Fruit fly (Drosophila melanogaster) Kc167 (cell line): ENCODE measurements around the gene Coq2.

Source experiments
- Myc ChIP-seq: fragments of >200 bp; optimal IDR thresholded peaks from 2 replicates; lab custom pipeline; 2017; ENCODE audit warnings: missing external identifiers
- Sin3A ChIP-seq: fragments of >200 bp; optimal IDR thresholded peaks from 2 replicates; lab custom pipeline; 2018; ENCODE audit warnings: missing external identifiers
- h ChIP-seq: fragments of >200 bp; optimal IDR thresholded peaks from 3 replicates; lab custom pipeline; 2018; ENCODE audit warnings: missing external identifiers
- insv ChIP-seq: fragments of >200 bp; optimal IDR thresholded peaks from 3 replicates; lab custom pipeline; 2018; ENCODE audit warnings: missing external identifiers
- psq ChIP-seq: fragments of >200 bp; optimal IDR thresholded peaks from 2 replicates; lab custom pipeline; 2017; ENCODE audit warnings: missing external identifiers
- ttk ChIP-seq: sonication (Bioruptor generic); optimal IDR thresholded peaks from 2 replicates; lab custom pipeline; 2017; ENCODE audit warnings: missing external identifiers

The Coq2 gene

dm6 chr3R:8279970-8280369, 36.4 kb downstream of the Coq2 start:
- TF ChIP-seq Myc: no peak

dm6 chr3R:8277494-8278293, 38.6 kb downstream of the Coq2 start, which contains the start of gene ato:
TSS of gene ato (plus strand) at chr3R:8278052.
- TF ChIP-seq insv (no peak), Myc (no peak), Sin3A (lab: Kevin White, UChicago) (no peak), ttk (lab: Kevin White, UChicago) (no peak), psq (no peak), h (no peak)

dm6 chr3R:8275031-8275430, 41.3 kb downstream of the Coq2 start:
- TF ChIP-seq psq (no peak), Myc (no peak), Sin3A (lab: Kevin White, UChicago) (no peak), insv (no peak), h (no peak), ttk (lab: Kevin White, UChicago) (no peak)

- TF ChIP-seq ttk (lab: Kevin White, UChicago) (no peak), Sin3A (lab: Kevin White, UChicago) (no peak), insv (no peak), psq (no peak), Myc (no peak), h (no peak)
Measured at dm6 chr3R:8272573-8273165, 43.7 kb downstream of the Coq2 start.

dm6 chr3R:8269740-8270139, 46.6 kb downstream of the Coq2 start, which contains the start of gene CG9630:
TSS of gene CG9630 (minus strand) at chr3R:8269896.
- TF ChIP-seq insv (no peak), Myc (no peak), ttk (lab: Kevin White, UChicago) (no peak), psq (no peak), Sin3A (lab: Kevin White, UChicago) (no peak), h (no peak)
